Fruit fly (Drosophila melanogaster) whole organism, wandering third instar larva: ENCODE results near the gene Klp67A.

ENCODE experiments used
- Abd-B ChIP-seq: fragments of >200 bp; optimal IDR thresholded peaks from 2 replicates; lab custom pipeline; 2017; ENCODE audit warnings: missing biosample characterization, missing genetic modification characterization
- CG32264 ChIP-seq: fragments of 200-800 bp; sonication (Bioruptor generic); optimal IDR thresholded peaks from 2 replicates; lab custom pipeline; 2016; ENCODE audit warnings: missing biosample characterization, missing genetic modification characterization
- CG9705 ChIP-seq: fragments of 200-800 bp; sonication (Bioruptor generic); optimal IDR thresholded peaks from 2 replicates; lab custom pipeline; 2018; ENCODE audit warnings: missing biosample characterization, mild to moderate bottlenecking, missing genetic modification characterization
- Dfd ChIP-seq: fragments of >200 bp; optimal IDR thresholded peaks from 2 replicates; lab custom pipeline; 2017; ENCODE audit warnings: missing biosample characterization, missing genetic modification characterization
- GATAd ChIP-seq: sonication (Bioruptor generic); optimal IDR thresholded peaks from 2 replicates; lab custom pipeline; 2016; ENCODE audit warnings: missing biosample characterization, missing genetic modification characterization
- Hnf4 ChIP-seq: fragments of 200-800 bp; sonication (Bioruptor generic); optimal IDR thresholded peaks from 2 replicates; lab custom pipeline; 2016; ENCODE audit warnings: missing biosample characterization, mild to moderate bottlenecking, missing genetic modification characterization
- Hr78 ChIP-seq: fragments of >200 bp; optimal IDR thresholded peaks from 2 replicates; lab custom pipeline; 2017; ENCODE audit warnings: missing biosample characterization, missing genetic modification characterization
- Hr83 ChIP-seq: fragments of 200-300 bp; sonication (Bioruptor generic); optimal IDR thresholded peaks from 2 replicates; lab custom pipeline; 2016; ENCODE audit warnings: missing biosample characterization, mild to moderate bottlenecking, missing genetic modification characterization, moderate library complexity; ENCODE audit not compliant: poor library complexity, severe bottlenecking
- Jra ChIP-seq: sonication (Bioruptor generic); optimal IDR thresholded peaks from 2 replicates; lab custom pipeline; 2016; ENCODE audit warnings: missing biosample characterization, missing genetic modification characterization
- Mio ChIP-seq: sonication (Bioruptor generic); optimal IDR thresholded peaks from 2 replicates; lab custom pipeline; 2016; ENCODE audit warnings: missing biosample characterization, missing genetic modification characterization
- Myc ChIP-seq: fragments of >200 bp; optimal IDR thresholded peaks from 2 replicates; lab custom pipeline; 2017
- N ChIP-seq: fragments of >200 bp; optimal IDR thresholded peaks from 2 replicates; lab custom pipeline; 2018; ENCODE audit warnings: missing biosample characterization, missing external identifiers, missing genetic modification characterization
- OdsH ChIP-seq: fragments of 200-800 bp; sonication (Bioruptor generic); optimal IDR thresholded peaks from 2 replicates; lab custom pipeline; 2016; ENCODE audit warnings: missing biosample characterization, mild to moderate bottlenecking, missing genetic modification characterization
- Rel ChIP-seq, 2 experiments: fragments of 200-800 bp; sonication (Bioruptor generic) in 1 of 2; optimal IDR thresholded peaks; 2 replicates in 1 of 2; 3 replicates in 1 of 2; lab custom pipeline; 2016 to 2019; ENCODE audit warnings: mild to moderate bottlenecking in 2 of 2, missing biosample characterization in 2 of 2, missing genetic modification characterization in 2 of 2, moderate library complexity in 1 of 2
- Sp1 ChIP-seq: fragments of 200-800 bp; sonication (Bioruptor generic); optimal IDR thresholded peaks from 3 replicates; lab custom pipeline; 2019; ENCODE audit warnings: missing biosample characterization, mild to moderate bottlenecking, missing genetic modification characterization, moderate library complexity
- Vsx2 ChIP-seq: fragments of 200-300, 225-300 bp; sonication (Bioruptor generic); optimal IDR thresholded peaks from 2 replicates; lab custom pipeline; 2018; ENCODE audit warnings: missing biosample characterization, missing genetic modification characterization; ENCODE audit not compliant: partially characterized antibody
- br ChIP-seq: fragments of 200-800 bp; sonication (Bioruptor generic); optimal IDR thresholded peaks from 2 replicates; lab custom pipeline; 2016; ENCODE audit warnings: missing biosample characterization, missing genetic modification characterization
- brk ChIP-seq: fragments of 200-800 bp; sonication (Bioruptor generic); optimal IDR thresholded peaks from 2 replicates; lab custom pipeline; 2016; ENCODE audit warnings: missing biosample characterization, mild to moderate bottlenecking, missing genetic modification characterization
- dl ChIP-seq, 2 experiments: fragments of 175-275, 200-275 bp in 1 of 2; fragments of 200-275 bp in 1 of 2; sonication (Bioruptor generic); optimal IDR thresholded peaks; lab custom pipeline; 2018; ENCODE audit warnings: mild to moderate bottlenecking in 2 of 2, missing biosample characterization in 2 of 2, missing genetic modification characterization in 2 of 2, moderate library complexity in 2 of 2; ENCODE audit not compliant: partially characterized antibody in 2 of 2, insufficient read depth in 1 of 2
- dmrt93B ChIP-seq: fragments of 200-800 bp; sonication (Bioruptor generic); optimal IDR thresholded peaks from 2 replicates; lab custom pipeline; 2018; ENCODE audit warnings: missing biosample characterization, mild to moderate bottlenecking, missing genetic modification characterization
- dsf ChIP-seq: sonication (Bioruptor generic); optimal IDR thresholded peaks from 2 replicates; lab custom pipeline; 2016; ENCODE audit warnings: missing biosample characterization, missing genetic modification characterization, borderline replicate concordance
- foxo ChIP-seq, 2 experiments: fragments of 200-800 bp; sonication (Bioruptor generic); optimal IDR thresholded peaks; 2 replicates in 1 of 2; 3 replicates in 1 of 2; lab custom pipeline; 2016 to 2017; ENCODE audit warnings: missing biosample characterization in 2 of 2, missing genetic modification characterization in 2 of 2
- fru ChIP-seq: fragments of 200-800 bp; sonication (Bioruptor generic); optimal IDR thresholded peaks from 3 replicates; lab custom pipeline; 2016; ENCODE audit warnings: missing biosample characterization, mild to moderate bottlenecking, missing genetic modification characterization
- h ChIP-seq: fragments of 200-800 bp; sonication (Bioruptor generic); optimal IDR thresholded peaks from 3 replicates; lab custom pipeline; 2016; ENCODE audit warnings: missing biosample characterization, mild to moderate bottlenecking, missing genetic modification characterization
- lola ChIP-seq: fragments of >200 bp; optimal IDR thresholded peaks from 2 replicates; lab custom pipeline; 2017; ENCODE audit warnings: missing biosample characterization, missing genetic modification characterization
- pan ChIP-seq: fragments of >200 bp; optimal IDR thresholded peaks from 2 replicates; lab custom pipeline; 2017
- psq ChIP-seq: fragments of 200-800 bp; sonication (Bioruptor generic); optimal IDR thresholded peaks from 3 replicates; lab custom pipeline; 2017; ENCODE audit warnings: missing biosample characterization, mild to moderate bottlenecking, missing genetic modification characterization, moderate library complexity
- rgr ChIP-seq: fragments of 200-800 bp; sonication (Bioruptor generic); optimal IDR thresholded peaks from 3 replicates; lab custom pipeline; 2016; ENCODE audit warnings: missing biosample characterization, mild to moderate bottlenecking, missing genetic modification characterization
- sage ChIP-seq: fragments of 200-800 bp; sonication (Bioruptor generic); optimal IDR thresholded peaks from 2 replicates; lab custom pipeline; 2016; ENCODE audit warnings: missing biosample characterization, mild to moderate bottlenecking, missing genetic modification characterization
- sv ChIP-seq: fragments of 200-800 bp; sonication (Bioruptor generic); optimal IDR thresholded peaks from 3 replicates; lab custom pipeline; 2016; ENCODE audit warnings: missing biosample characterization, missing genetic modification characterization
- tai ChIP-seq: sonication (Bioruptor generic); optimal IDR thresholded peaks from 2 replicates; lab custom pipeline; 2016; ENCODE audit warnings: missing biosample characterization, missing genetic modification characterization
- usp ChIP-seq: fragments of >200 bp; optimal IDR thresholded peaks from 2 replicates; lab custom pipeline; 2017; ENCODE audit warnings: missing biosample characterization, missing genetic modification characterization
- woc ChIP-seq: sonication (Bioruptor generic); optimal IDR thresholded peaks from 2 replicates; lab custom pipeline; 2016; ENCODE audit warnings: missing biosample characterization, mild to moderate bottlenecking, missing genetic modification characterization

Klp67A gene

DNA sequence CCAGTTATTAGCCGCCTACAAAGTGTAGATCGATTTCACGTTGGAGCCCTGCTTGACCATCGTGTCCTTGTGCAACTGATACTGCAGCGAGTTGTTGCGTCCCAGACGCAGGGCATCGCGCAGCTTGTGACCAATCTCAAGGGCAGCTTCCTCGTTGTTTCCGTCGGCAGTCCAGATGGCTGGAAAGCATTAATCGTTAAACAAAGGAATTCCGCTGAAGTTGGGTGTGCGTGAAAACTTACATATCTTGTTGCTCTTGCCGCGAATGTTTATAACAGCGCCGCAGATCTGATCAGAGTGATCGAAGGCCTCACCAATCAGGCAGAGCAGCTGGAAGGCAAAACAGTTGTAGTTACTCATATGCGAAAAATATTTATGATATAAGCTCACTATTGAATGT lies 33.0 kb upstream of the Klp67A start:
- no peak for TF ChIP-seq Hr78
- no peak for TF ChIP-seq Rel (GFP tag; optimal IDR thresholded peaks at IDR 0.05; lab: Kevin White, UChicago)
- TF ChIP-seq Rel (tag; optimal IDR thresholded peaks at IDR 0.05; lab: Kevin White, UChicago): no peak
- TF ChIP-seq OdsH: no peak
- no peak for TF ChIP-seq h (GFP tag; lab: Kevin White, UChicago)
- TF ChIP-seq CG32264: no peak
- TF ChIP-seq GATAd (GFP tag; lab: Kevin White, UChicago): no peak
- TF ChIP-seq usp (GFP tag; lab: Kevin White, UChicago): no peak
- TF ChIP-seq CG9705 (GFP tag; lab: Kevin White, UChicago): no peak
- no peak for TF ChIP-seq Myc
- no peak for TF ChIP-seq psq (GFP tag; lab: Kevin White, UChicago)
- TF ChIP-seq Mio (GFP tag; lab: Kevin White, UChicago): no peak

DNA sequence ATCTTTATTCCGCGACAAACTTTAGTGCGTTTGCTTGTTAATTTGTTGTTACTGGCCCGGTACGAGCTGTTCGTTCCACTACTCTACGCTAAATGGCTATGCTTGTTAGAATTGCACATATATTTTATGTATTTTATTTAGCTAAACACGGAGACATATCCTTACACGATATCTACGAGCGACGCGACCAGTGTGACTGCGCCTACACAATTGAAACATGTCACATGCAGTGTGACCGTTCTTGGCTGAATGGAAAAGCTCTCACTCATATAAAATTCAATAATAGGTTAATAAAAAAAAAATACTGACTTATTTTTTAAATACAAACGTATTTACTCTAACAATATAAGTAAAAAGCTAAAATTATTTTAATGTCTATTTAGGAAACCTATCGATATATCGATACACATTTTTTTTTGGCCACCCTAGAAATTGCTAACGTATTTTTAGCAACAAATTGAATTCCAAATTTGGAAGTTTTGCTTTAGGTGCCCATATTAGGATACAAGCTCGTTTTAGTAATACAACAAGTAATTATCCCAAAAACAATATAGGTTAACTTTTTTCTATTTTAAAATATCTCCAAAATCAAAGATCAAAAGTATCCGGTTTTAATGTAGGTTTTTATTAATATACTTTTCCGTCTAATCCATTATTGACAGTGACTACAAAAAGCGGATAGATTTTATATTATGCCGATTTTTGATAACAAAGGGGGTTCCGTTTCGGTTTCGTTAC lies 32.3 kb upstream of the Klp67A start, which contains the start of gene CG4080:
TSS of gene CG4080 (minus strand) at position 215 of the 738 bp plus-strand sequence.
- TF ChIP-seq Rel (GFP tag; optimal IDR thresholded peaks at IDR 0.05; lab: Kevin White, UChicago): no peak
- peak; percentile 23 for TF ChIP-seq Rel (tag; optimal IDR thresholded peaks at IDR 0.05; lab: Kevin White, UChicago)
- TF ChIP-seq Hr83 (GFP tag; lab: Kevin White, UChicago): peak; percentile 25
- TF ChIP-seq OdsH: peak; percentile 15
- peak; percentile 50 for TF ChIP-seq Sp1 (GFP tag; lab: Kevin White, UChicago)
- TF ChIP-seq br: peak; percentile 15
- TF ChIP-seq Hr78: no peak
- TF ChIP-seq pan (lab: Kevin White, UChicago): no peak
- no peak for TF ChIP-seq Abd-B
- peak; percentile 76 for TF ChIP-seq Hnf4 (GFP tag; lab: Kevin White, UChicago)
- TF ChIP-seq woc (GFP tag; lab: Kevin White, UChicago): peak; percentile 1
- peak; percentile 36 for TF ChIP-seq h (GFP tag; lab: Kevin White, UChicago)
- no peak for TF ChIP-seq dl (GFP tag; optimal IDR thresholded peaks at IDR 0.05; lab: Kevin White, UChicago; ENCODE audit: insufficient read depth in 1 of 2, partially characterized antibody in 2 of 2)
- TF ChIP-seq tai (GFP tag; lab: Kevin White, UChicago): peak; percentile 52
- TF ChIP-seq fru (GFP tag; lab: Kevin White, UChicago): peak; percentile 33
- peak; percentile 2 for TF ChIP-seq dsf (GFP tag; lab: Kevin White, UChicago)
- TF ChIP-seq Jra (GFP tag; lab: Kevin White, UChicago): no peak
- no peak for TF ChIP-seq Mio (GFP tag; lab: Kevin White, UChicago)
- TF ChIP-seq Vsx2 (GFP tag; lab: Kevin White, UChicago): no peak
- TF ChIP-seq brk (GFP tag; lab: Kevin White, UChicago): peak; percentile 34
- peak; percentile 15 for TF ChIP-seq psq (GFP tag; lab: Kevin White, UChicago)
- peak; percentile 24 for TF ChIP-seq sv (GFP tag; lab: Kevin White, UChicago)
- no peak for TF ChIP-seq Dfd (GFP tag; lab: Kevin White, UChicago)
- TF ChIP-seq CG9705 (GFP tag; lab: Kevin White, UChicago): no peak
- peak; percentile 40 for TF ChIP-seq rgr (GFP tag; lab: Kevin White, UChicago)
- no peak for TF ChIP-seq lola (GFP tag; lab: Kevin White, UChicago)
- no peak for TF ChIP-seq N
- peak; percentile 23 for TF ChIP-seq CG32264
- TF ChIP-seq dmrt93B (GFP tag; lab: Kevin White, UChicago): no peak

DNA sequence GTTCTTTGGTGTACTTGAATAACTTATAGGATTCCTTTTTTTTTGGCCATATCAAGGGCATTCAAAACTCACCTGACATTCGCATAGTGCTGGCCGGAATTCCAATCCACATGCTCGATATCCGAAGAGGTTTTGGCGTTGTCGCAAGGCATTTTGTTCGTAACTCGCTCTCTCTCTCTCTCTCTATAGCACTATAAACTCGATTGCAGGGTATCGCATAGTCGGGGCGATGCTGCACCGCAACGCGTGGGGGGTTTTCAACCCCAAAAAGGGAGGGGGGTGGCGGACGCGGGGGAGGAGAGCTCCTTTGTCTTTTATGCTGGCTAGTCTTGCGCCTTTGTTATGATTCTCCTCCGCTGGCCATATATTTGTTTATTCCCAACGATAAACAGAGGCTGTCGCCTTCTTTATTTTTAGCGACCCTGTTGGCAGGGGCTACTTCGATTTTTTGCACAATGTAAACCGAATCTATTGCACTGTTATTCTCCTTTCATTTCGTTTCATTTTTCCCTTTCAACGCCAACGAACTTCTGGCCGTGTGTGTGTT lies 31.7 kb upstream of the Klp67A start:
- no peak for TF ChIP-seq psq (GFP tag; lab: Kevin White, UChicago)
- no peak for TF ChIP-seq GATAd (GFP tag; lab: Kevin White, UChicago)
- no peak for TF ChIP-seq tai (GFP tag; lab: Kevin White, UChicago)
- TF ChIP-seq sage (GFP tag; lab: Kevin White, UChicago): no peak
- peak in 1 of 2 experiments; percentile 36 for TF ChIP-seq foxo (GFP tag; optimal IDR thresholded peaks at IDR 0.05; lab: Kevin White, UChicago)
- no peak for TF ChIP-seq Rel (GFP tag; optimal IDR thresholded peaks at IDR 0.05; lab: Kevin White, UChicago)
- TF ChIP-seq Rel (tag; optimal IDR thresholded peaks at IDR 0.05; lab: Kevin White, UChicago): peak; percentile 51
